Worm (Caenorhabditis elegans): ENCODE data around the gene mrps-22.

Gene mrps-22

ce11 chrII:10543457-10544137 lies 38.8 kb upstream of the mrps-22 start (continued):
- peak; percentile 44 for TF ChIP-seq ama-1 (optimal IDR thresholded peaks at IDR 0.05)
- TF ChIP-seq ama-1 (GFP tag; optimal IDR thresholded peaks at IDR 0.05) = no peak
- TF ChIP-seq nhr-120 (GFP tag; IDR thresholded peaks at IDR 0.05) = no peak
- TF ChIP-seq akir-1 (GFP tag; optimal IDR thresholded peaks at IDR 0.05) = no peak
- TF ChIP-seq F33H1.4 (GFP tag; IDR thresholded peaks at IDR 0.05) = no peak
- no peak for TF ChIP-seq tlf-1 (GFP tag; optimal IDR thresholded peaks at IDR 0.05)
- 0 out of 2 replicates have a peak, but pooled peaks have one; percentile 9 for TF ChIP-seq F39B2.1 (GFP tag; IDR thresholded peaks at IDR 0.05)
- TF ChIP-seq nfya-2 (GFP tag; IDR thresholded peaks at IDR 0.05) = no peak
- TF ChIP-seq hmg-20 (GFP tag; IDR thresholded peaks at IDR 0.05) = no peak
- TF ChIP-seq gei-17 (GFP tag; optimal IDR thresholded peaks at IDR 0.05) = no peak
- peak; percentile 5; the same call in 1 of the 2 replicates for TF ChIP-seq ekl-4 (GFP tag; IDR thresholded peaks at IDR 0.05)
- peak; percentile 70 for TF ChIP-seq Y95B8A.8 (GFP tag; IDR thresholded peaks at IDR 0.05)
- peak; percentile 39 for TF ChIP-seq ztf-26 (tag; optimal IDR thresholded peaks at IDR 0.05)
- no peak for TF ChIP-seq nfyb-1 (GFP tag; IDR thresholded peaks at IDR 0.05)
- peak; percentile 38; the same call in 1 of the 2 replicates for TF ChIP-seq dox-1 (GFP tag; IDR thresholded peaks at IDR 0.05)
- TF ChIP-seq pha-4 (tag; optimal IDR thresholded peaks at IDR 0.05) = no peak
- TF ChIP-seq cebp-1 (GFP tag; IDR thresholded peaks at IDR 0.05) = peak; percentile 65
- peak; percentile 49 for TF ChIP-seq cebp-1 (tag; optimal IDR thresholded peaks at IDR 0.05)
- TF ChIP-seq rcor-1 (GFP tag; IDR thresholded peaks at IDR 0.05) = 0 out of 2 replicates have a peak, but pooled peaks have one; percentile 19
- peak; percentile 40 for TF ChIP-seq hmg-1.2 (GFP tag; IDR thresholded peaks at IDR 0.05)
- TF ChIP-seq fkh-3 (tag; optimal IDR thresholded peaks at IDR 0.05) = no peak
- no peak for TF ChIP-seq F23B12.7 (tag; optimal IDR thresholded peaks at IDR 0.05; ENCODE audit: insufficient read depth)
- peak; percentile 60 for TF ChIP-seq F52B5.7 (tag; optimal IDR thresholded peaks at IDR 0.05)
- no peak for TF ChIP-seq bed-2 (GFP tag; IDR thresholded peaks at IDR 0.05)
- peak; percentile 47 for TF ChIP-seq K12H6.12 (tag; optimal IDR thresholded peaks at IDR 0.05)
- no peak for TF ChIP-seq unc-62 (GFP tag; optimal IDR thresholded peaks at IDR 0.05)
- TF ChIP-seq attf-6 (GFP tag; IDR thresholded peaks at IDR 0.05) = no peak
- TF ChIP-seq ZK185.1 (tag; optimal IDR thresholded peaks at IDR 0.05; ENCODE audit: poor library complexity, severe bottlenecking) = peak; percentile 36
- peak; percentile 29; the same call in 1 of the 2 replicates for TF ChIP-seq hsf-1 (GFP tag; IDR thresholded peaks at IDR 0.05)
- no peak for TF ChIP-seq sdz-38 (tag; optimal IDR thresholded peaks at IDR 0.05)
- no peak; the same call in 1 of the 2 replicates for TF ChIP-seq B0336.3 (GFP tag; IDR thresholded peaks at IDR 0.05)
- peak; percentile 27; the same call in 1 of the 2 replicates for TF ChIP-seq madf-6 (GFP tag; IDR thresholded peaks at IDR 0.05)
- peak; percentile 40; the same call in 1 of the 2 replicates for TF ChIP-seq egl-44 (GFP tag; IDR thresholded peaks at IDR 0.05)
- no peak for TF ChIP-seq B0035.1 (tag; optimal IDR thresholded peaks at IDR 0.05)
- no peak for TF ChIP-seq Y67H2A.10 (GFP tag; conservative IDR thresholded peaks at IDR 0.05)
- peak; percentile 24 for TF ChIP-seq atf-7 (tag; optimal IDR thresholded peaks at IDR 0.05)
- 0 out of 2 replicates have a peak, but pooled peaks have one; percentile 60 for TF ChIP-seq F37B4.10 (GFP tag; IDR thresholded peaks at IDR 0.05)
- no peak for TF ChIP-seq ceh-27 (GFP tag; optimal IDR thresholded peaks at IDR 0.05)
- TF ChIP-seq ccch-3 (GFP tag; optimal IDR thresholded peaks at IDR 0.05) = no peak
- no peak for TF ChIP-seq ztf-22 (GFP tag; optimal IDR thresholded peaks at IDR 0.05)
- TF ChIP-seq repo-1 (tag; optimal IDR thresholded peaks at IDR 0.05) = peak; percentile 76
- 0 out of 2 replicates have a peak, but pooled peaks have one; percentile 73 for TF ChIP-seq cebp-2 (GFP tag; IDR thresholded peaks at IDR 0.05)
- TF ChIP-seq mes-4 (tag; optimal IDR thresholded peaks at IDR 0.05) = no peak
- no peak for TF ChIP-seq T26A5.8 (tag; optimal IDR thresholded peaks at IDR 0.05)
- no peak for TF ChIP-seq snpc-4 (GFP tag; optimal IDR thresholded peaks at IDR 0.05)
- peak in 1 of 4 experiments; percentile 2 for TF ChIP-seq snpc-4 (tag; optimal IDR thresholded peaks at IDR 0.05)
- TF ChIP-seq unc-130 (GFP tag; optimal IDR thresholded peaks at IDR 0.05) = no peak
- no peak for TF ChIP-seq madf-8 (GFP tag; conservative IDR thresholded peaks at IDR 0.05)
- no peak for TF ChIP-seq nfya-1 (tag; optimal IDR thresholded peaks at IDR 0.05; ENCODE audit: borderline replicate concordance, insufficient read depth)

Measured in whole organism, young adult.